Worm (Caenorhabditis elegans): ENCODE measurements around the gene mai-1.

The mai-1 gene

DNA sequence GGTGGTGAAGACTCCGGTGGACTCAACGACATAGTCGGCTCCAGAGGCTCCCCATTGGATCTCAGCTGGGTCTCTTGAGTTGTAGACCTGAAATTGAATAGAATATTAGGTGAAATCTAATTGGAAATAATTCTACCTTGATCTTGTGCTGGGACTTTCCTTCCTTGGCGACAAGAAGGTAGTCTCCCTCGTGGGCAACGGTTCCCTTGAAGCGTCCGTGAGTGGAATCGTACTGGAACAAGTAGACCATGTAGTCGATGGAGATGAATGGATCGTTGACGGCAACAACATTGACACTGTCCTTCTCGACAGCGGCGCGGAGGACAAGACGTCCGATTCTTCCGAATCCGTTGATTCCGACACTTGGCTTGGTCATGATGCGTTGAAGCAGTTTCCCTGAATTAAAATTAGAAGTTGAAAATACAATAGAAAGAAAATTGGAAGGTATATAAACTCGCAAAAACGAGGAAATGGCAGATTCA, 3.4 kb downstream of the mai-1 start, which contains the start of gene gpd-3 (continued):
- TF ChIP-seq nhr-47 (tag; optimal IDR thresholded peaks at IDR 0.05) (peak; percentile 16), fos-1 (tag; optimal IDR thresholded peaks at IDR 0.05) (no peak), aly-2 (tag; optimal IDR thresholded peaks at IDR 0.05) (peak; percentile 3), mef-2 (tag; optimal IDR thresholded peaks at IDR 0.05) (no peak), sox-4 (tag; optimal IDR thresholded peaks at IDR 0.05) (peak; percentile 20), tbx-2 (tag; optimal IDR thresholded peaks at IDR 0.05) (no peak), unc-30 (tag; optimal IDR thresholded peaks at IDR 0.05) (no peak), rnt-1 (tag; optimal IDR thresholded peaks at IDR 0.05) (peak; percentile 21), lir-3 (tag; optimal IDR thresholded peaks at IDR 0.05; ENCODE audit: poor library complexity) (no peak), nhr-20 (tag; optimal IDR thresholded peaks at IDR 0.05) (no peak), jun-1 (tag; optimal IDR thresholded peaks at IDR 0.05) (no peak), grh-1 (GFP tag; IDR thresholded peaks at IDR 0.05) (peak; percentile 35; the same call in 1 of the 2 replicates), ceh-88 (GFP tag; IDR thresholded peaks at IDR 0.05) (no peak), skn-1 (tag; optimal IDR thresholded peaks at IDR 0.05) (no peak), zag-1 (tag; optimal IDR thresholded peaks at IDR 0.05) (no peak), snpc-4 (tag; optimal IDR thresholded peaks at IDR 0.05) (no peak), ztf-11 (tag; optimal IDR thresholded peaks at IDR 0.05) (no peak), zip-4 (GFP tag; optimal IDR thresholded peaks at IDR 0.05) (no peak), hlh-4 (tag; optimal IDR thresholded peaks at IDR 0.05) (no peak), pax-3 (tag; optimal IDR thresholded peaks at IDR 0.05) (no peak), lin-15B (tag; optimal IDR thresholded peaks at IDR 0.05) (no peak), ces-1 (GFP tag; optimal IDR thresholded peaks at IDR 0.05) (no peak), blmp-1 (tag; optimal IDR thresholded peaks at IDR 0.05) (no peak), ztf-4 (tag; optimal IDR thresholded peaks at IDR 0.05) (peak; percentile 31), lin-13 (GFP tag; optimal IDR thresholded peaks at IDR 0.05) (no peak), nhr-85 (tag) (peak; percentile 74), egl-27 (tag; optimal IDR thresholded peaks at IDR 0.05) (no peak), nhr-84 (tag; optimal IDR thresholded peaks at IDR 0.05) (no peak), pqm-1 (tag; optimal IDR thresholded peaks at IDR 0.05) (no peak), irx-1 (tag; optimal IDR thresholded peaks at IDR 0.05) (no peak), nhr-76 (tag; optimal IDR thresholded peaks at IDR 0.05) (no peak), mab-9 (GFP tag; IDR thresholded peaks at IDR 0.05) (no peak), egl-13 (tag; optimal IDR thresholded peaks at IDR 0.05) (no peak), mdl-1 (tag; optimal IDR thresholded peaks at IDR 0.05) (no peak), F16B12.6 (tag; optimal IDR thresholded peaks at IDR 0.05) (no peak), fkh-4 (tag; optimal IDR thresholded peaks at IDR 0.05; ENCODE audit: borderline replicate concordance) (no peak), hlh-17 (GFP tag; optimal IDR thresholded peaks at IDR 0.05; ENCODE audit: borderline replicate concordance) (no peak), efl-1 (optimal IDR thresholded peaks at IDR 0.05) (no peak), efl-1 (GFP tag; optimal IDR thresholded peaks at IDR 0.05 in 1 of 2) (no peak), Y116A8C.19 (tag; optimal IDR thresholded peaks at IDR 0.05; ENCODE audit: borderline replicate concordance) (no peak)

DNA sequence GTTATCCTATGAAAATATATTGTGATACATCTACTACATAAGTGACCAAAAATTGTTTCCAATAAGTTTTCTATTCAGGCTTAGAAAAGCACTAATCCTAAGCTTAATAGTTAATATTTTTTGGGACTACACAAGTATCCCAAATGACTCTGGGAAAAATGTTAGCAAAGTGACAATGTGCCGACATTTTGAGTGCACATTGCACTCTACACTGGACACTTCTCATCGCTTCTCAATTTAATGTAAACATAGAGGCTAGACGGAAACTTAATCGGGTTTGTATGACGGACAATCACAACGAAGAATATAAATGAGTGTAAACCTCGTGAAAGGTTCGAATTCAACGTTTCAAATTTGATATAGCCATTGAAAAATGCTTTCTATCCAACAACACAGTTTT, 4.7 kb downstream of the mai-1 start:
- TF ChIP-seq ceh-88 (GFP tag; IDR thresholded peaks at IDR 0.05) = no peak
- peak; percentile 53 for TF ChIP-seq lin-14 (GFP tag; optimal IDR thresholded peaks at IDR 0.05)
- TF ChIP-seq lsy-2 (tag; optimal IDR thresholded peaks at IDR 0.05) = peak; percentile 5 to 7
- peak in 1 of 2 experiments; percentile 51 for TF ChIP-seq efl-1 (optimal IDR thresholded peaks at IDR 0.05)
- TF ChIP-seq efl-1 (GFP tag; optimal IDR thresholded peaks at IDR 0.05 in 1 of 2) = no peak
- TF ChIP-seq ztf-4 (tag; optimal IDR thresholded peaks at IDR 0.05) = peak; percentile 78
- no peak for TF ChIP-seq sup-37 (GFP tag; optimal IDR thresholded peaks at IDR 0.05)
- no peak for TF ChIP-seq C04F5.9 (tag; optimal IDR thresholded peaks at IDR 0.05)
- TF ChIP-seq nhr-47 (tag; optimal IDR thresholded peaks at IDR 0.05) = peak; percentile 68
- TF ChIP-seq nhr-19 (GFP tag; conservative IDR thresholded peaks at IDR 0.05) = peak; percentile 45
- TF ChIP-seq lir-3 (tag; optimal IDR thresholded peaks at IDR 0.05; ENCODE audit: poor library complexity) = peak; percentile 2
- peak; percentile 32 for TF ChIP-seq tbx-2 (tag; optimal IDR thresholded peaks at IDR 0.05)
- TF ChIP-seq elt-2 (tag; optimal IDR thresholded peaks at IDR 0.05) = peak; percentile 38
- no peak for TF ChIP-seq ceh-82 (tag; optimal IDR thresholded peaks at IDR 0.05)
- peak; percentile 80 for TF ChIP-seq aly-2 (tag; optimal IDR thresholded peaks at IDR 0.05)
- TF ChIP-seq elt-3 (tag; optimal IDR thresholded peaks at IDR 0.05) = peak in 1 of 6 experiments; percentile 29
- peak; percentile 90 for TF ChIP-seq ama-1 (optimal IDR thresholded peaks at IDR 0.05)
- TF ChIP-seq hlh-17 (GFP tag; optimal IDR thresholded peaks at IDR 0.05; ENCODE audit: borderline replicate concordance) = no peak
- peak; percentile 24 for TF ChIP-seq C16A3.4 (tag; optimal IDR thresholded peaks at IDR 0.05)
- TF ChIP-seq swsn-7 (tag; optimal IDR thresholded peaks at IDR 0.05) = peak; percentile 1
- peak; percentile 52 for TF ChIP-seq lin-13 (GFP tag; optimal IDR thresholded peaks at IDR 0.05)
- no peak for TF ChIP-seq alr-1 (tag; optimal IDR thresholded peaks at IDR 0.05; ENCODE audit: borderline replicate concordance)
- TF ChIP-seq rnt-1 (tag; optimal IDR thresholded peaks at IDR 0.05) = peak; percentile 50
- TF ChIP-seq snu-23 (GFP tag; optimal IDR thresholded peaks at IDR 0.05) = peak; percentile 64
